Fruit fly (Drosophila melanogaster) whole organism, adult: ENCODE results near the gene CG46306.

Source experiments
- CG1620 ChIP-seq: fragments of 200-800 bp; sonication (Bioruptor generic); optimal IDR thresholded peaks from 2 replicates; lab custom pipeline; 2016; ENCODE audit warnings: missing biosample characterization, missing genetic modification characterization
- CG5204 ChIP-seq: fragments of 200-800 bp; sonication (Bioruptor generic); optimal IDR thresholded peaks from 2 replicates; lab custom pipeline; 2016; ENCODE audit warnings: missing biosample characterization, missing genetic modification characterization
- CG7045 ChIP-seq: fragments of 200-800 bp; sonication (Bioruptor generic); optimal IDR thresholded peaks from 2 replicates; lab custom pipeline; 2017; ENCODE audit warnings: missing biosample characterization, mild to moderate bottlenecking, missing genetic modification characterization
- CG7101 ChIP-seq: fragments of 200-800 bp; sonication (Bioruptor generic); optimal IDR thresholded peaks from 2 replicates; lab custom pipeline; 2018; ENCODE audit warnings: missing biosample characterization, mild to moderate bottlenecking, missing genetic modification characterization, moderate library complexity
- bab1 ChIP-seq: fragments of 200-800 bp; sonication (Bioruptor generic); optimal IDR thresholded peaks from 3 replicates; lab custom pipeline; 2019; ENCODE audit warnings: missing biosample characterization, mild to moderate bottlenecking, missing genetic modification characterization, moderate library complexity
- cnc ChIP-seq, 2 experiments: fragments of >200 bp; optimal IDR thresholded peaks; 2 replicates each; lab custom pipeline; 2017
- kay ChIP-seq: fragments of 200-800 bp; sonication (Bioruptor generic); peaks from one replicate; lab custom pipeline; 2016; ENCODE audit warnings: missing biosample characterization, missing genetic modification characterization, borderline replicate concordance
- toe ChIP-seq: fragments of 200-800 bp; sonication (Bioruptor generic); optimal IDR thresholded peaks from 2 replicates; lab custom pipeline; 2016; ENCODE audit warnings: missing biosample characterization, missing genetic modification characterization

DNA sequence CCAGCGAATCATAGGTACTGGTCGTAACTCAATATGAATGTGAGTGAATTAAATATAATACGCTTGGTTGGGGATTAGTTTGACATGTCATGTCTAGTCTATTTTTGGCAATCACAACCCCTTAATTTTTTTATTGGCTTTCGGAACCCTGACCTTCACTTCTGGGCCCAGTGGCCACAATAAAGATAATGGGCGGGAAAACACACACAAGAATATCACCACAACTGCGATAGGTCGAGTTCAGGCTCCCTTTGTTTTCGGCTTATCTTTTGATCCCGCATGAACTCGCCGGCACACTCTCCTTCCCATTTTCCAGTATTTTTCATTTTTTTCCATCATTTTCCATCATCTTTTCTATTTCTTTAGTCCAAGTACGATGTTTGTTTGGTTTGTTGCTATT lies 17.1 kb downstream of the CG46306 start:
- TF ChIP-seq toe (GFP tag; lab: Kevin White, UChicago) (no peak), CG1620 (GFP tag; lab: Kevin White, UChicago) (no peak), bab1 (GFP tag; lab: Kevin White, UChicago) (no peak), kay (GFP tag; lab: Kevin White, UChicago) (no peak), CG7101 (tag; lab: Kevin White, UChicago) (no peak), CG5204 (GFP tag; lab: Kevin White, UChicago) (no peak), CG7045 (GFP tag; lab: Kevin White, UChicago) (no peak), cnc (optimal IDR thresholded peaks at IDR 0.05; lab: Kevin White, UChicago) (no peak)
